Fruit fly (Drosophila melanogaster) whole organism, embryonic: ENCODE results near the gene CG12009.

Experiments
- Ada2b ChIP-seq: fragments of 200-800 bp; sonication (Bioruptor generic); IDR thresholded peaks from 2 replicates; pipeline ENCODE4 v1.3.6; 2022; ENCODE audit warnings: missing biosample characterization, missing genetic modification characterization
- CG1024 ChIP-seq: fragments of 200-800 bp; sonication (Bioruptor generic); IDR thresholded peaks from 2 replicates; pipeline ENCODE4 v1.3.6; 2022; ENCODE audit warnings: missing biosample characterization, missing genetic modification characterization
- CG10462 ChIP-seq: fragments of 200-800 bp; sonication (Bioruptor generic); optimal IDR thresholded peaks from 2 replicates; lab custom pipeline; 2016; ENCODE audit warnings: missing biosample characterization, missing genetic modification characterization
- CG12219 ChIP-seq: fragments of 200-800 bp; sonication (Bioruptor generic); optimal IDR thresholded peaks from 3 replicates; lab custom pipeline; 2018; ENCODE audit warnings: missing biosample characterization, mild to moderate bottlenecking, missing genetic modification characterization
- CG15073 ChIP-seq: fragments of 200-800 bp; sonication (Bioruptor generic); optimal IDR thresholded peaks from 2 replicates; lab custom pipeline; 2016; ENCODE audit warnings: missing biosample characterization, missing genetic modification characterization
- CG1529 ChIP-seq: fragments of 200-800 bp; sonication (Bioruptor generic); optimal IDR thresholded peaks from 3 replicates; lab custom pipeline; 2018; ENCODE audit warnings: missing biosample characterization, missing genetic modification characterization
- CG15696 ChIP-seq: fragments of 200-800 bp; sonication (Bioruptor generic); optimal IDR thresholded peaks from 2 replicates; lab custom pipeline; 2019; ENCODE audit warnings: missing biosample characterization, mild to moderate bottlenecking, missing genetic modification characterization, moderate library complexity
- CG17802 ChIP-seq: fragments of 200-800 bp; sonication (Bioruptor generic); optimal IDR thresholded peaks from 2 replicates; lab custom pipeline; 2018; ENCODE audit warnings: missing biosample characterization, mild to moderate bottlenecking, missing genetic modification characterization, moderate library complexity
- CG2875 ChIP-seq: fragments of 200-800 bp; sonication (Bioruptor generic); optimal IDR thresholded peaks from 2 replicates; lab custom pipeline; 2017; ENCODE audit warnings: missing biosample characterization, mild to moderate bottlenecking, missing genetic modification characterization, missing genetic modification reagents
- CG3065 ChIP-seq: fragments of 200-800 bp; sonication (Bioruptor generic); optimal IDR thresholded peaks from 2 replicates; lab custom pipeline; 2016; ENCODE audit warnings: missing biosample characterization, missing genetic modification characterization
- CG34422 ChIP-seq: fragments of 200-800 bp; sonication (Bioruptor generic); IDR thresholded peaks from 3 replicates; pipeline ENCODE4 v1.3.6; 2022; ENCODE audit warnings: missing biosample characterization, missing genetic modification characterization
- CG6175 ChIP-seq: fragments of 200-800 bp; sonication (Bioruptor generic); IDR thresholded peaks from 3 replicates; pipeline ENCODE4 v1.3.6; 2022; ENCODE audit warnings: missing biosample characterization, missing genetic modification characterization
- CG6272 ChIP-seq: fragments of 200-800 bp; sonication (Bioruptor generic); IDR thresholded peaks from 2 replicates; pipeline ENCODE4 v1.3.6; 2022; ENCODE audit warnings: missing biosample characterization, missing genetic modification characterization
- CG7372 ChIP-seq: fragments of 200-800 bp; sonication (Bioruptor generic); IDR thresholded peaks from 2 replicates; pipeline ENCODE4 v1.3.6; 2022; ENCODE audit warnings: missing biosample characterization, missing genetic modification characterization
- CG8359 ChIP-seq: fragments of 200-800 bp; sonication (Bioruptor generic); optimal IDR thresholded peaks from 2 replicates; lab custom pipeline; 2017; ENCODE audit warnings: missing biosample characterization, mild to moderate bottlenecking, missing genetic modification characterization, borderline replicate concordance
- CG8944 ChIP-seq: fragments of 200-800 bp; sonication (Bioruptor generic); optimal IDR thresholded peaks from 3 replicates; lab custom pipeline; 2016; ENCODE audit warnings: missing biosample characterization, missing genetic modification characterization
- CG9797 ChIP-seq: fragments of 200-800 bp; sonication (Bioruptor generic); optimal IDR thresholded peaks from 3 replicates; lab custom pipeline; 2018; ENCODE audit warnings: missing biosample characterization, mild to moderate bottlenecking, missing genetic modification characterization
- CG9932 ChIP-seq: fragments of 200-800 bp; sonication (Bioruptor generic); IDR thresholded peaks from 2 replicates; pipeline ENCODE4 v1.3.6; 2022; ENCODE audit warnings: missing biosample characterization, missing genetic modification characterization
- ERR ChIP-seq: fragments of 200-800 bp; sonication (Bioruptor generic); optimal IDR thresholded peaks from 2 replicates; lab custom pipeline; 2016; ENCODE audit warnings: missing biosample characterization, missing genetic modification characterization
- GATAe ChIP-seq: fragments of 200-800 bp; sonication (Bioruptor generic); conservative IDR thresholded peaks from 2 replicates; pipeline ENCODE4 v1.3.6; 2022; ENCODE audit warnings: missing biosample characterization, missing genetic modification characterization
- HmgZ ChIP-seq: fragments of 200-800 bp; sonication (Bioruptor generic); optimal IDR thresholded peaks from 2 replicates; lab custom pipeline; 2018; ENCODE audit warnings: missing biosample characterization, mild to moderate bottlenecking, missing genetic modification characterization
- Hsf ChIP-seq: fragments of 200-800 bp; sonication (Bioruptor generic); optimal IDR thresholded peaks from 3 replicates; lab custom pipeline; 2016; ENCODE audit warnings: missing biosample characterization, missing genetic modification characterization
- Meics ChIP-seq: fragments of 200-800 bp; sonication (Bioruptor generic); optimal IDR thresholded peaks from 2 replicates; lab custom pipeline; 2017; ENCODE audit warnings: missing biosample characterization, mild to moderate bottlenecking, missing genetic modification characterization
- Nf-YB ChIP-seq: fragments of 200-800 bp; sonication (Bioruptor generic); optimal IDR thresholded peaks from 3 replicates; lab custom pipeline; 2019; ENCODE audit warnings: missing biosample characterization, mild to moderate bottlenecking, missing genetic modification characterization, moderate library complexity
- Pdp1 ChIP-seq, 2 experiments: fragments of 200-800 bp; sonication (Bioruptor generic); optimal IDR thresholded peaks; 3 replicates each; lab custom pipeline; 2016; ENCODE audit warnings: missing biosample characterization in 2 of 2, missing genetic modification characterization in 2 of 2, mild to moderate bottlenecking in 1 of 2, moderate library complexity in 1 of 2
- Stat92E ChIP-seq, 3 experiments: fragments of >200 bp in 2 of 3; fragments of 200-800 bp in 1 of 3; sonication (Bioruptor generic) in 1 of 3; optimal IDR thresholded peaks; 2 replicates each; lab custom pipeline; 2017 to 2019; ENCODE audit warnings: missing biosample characterization in 3 of 3, missing genetic modification characterization in 3 of 3, mild to moderate bottlenecking in 1 of 3, moderate library complexity in 1 of 3
- TFAM ChIP-seq: fragments of 200-800 bp; sonication (Bioruptor generic); optimal IDR thresholded peaks from 2 replicates; lab custom pipeline; 2017; ENCODE audit warnings: missing biosample characterization, missing genetic modification characterization, inconsistent platforms
- Xbp1 ChIP-seq: fragments of 200-800 bp; sonication (Bioruptor generic); optimal IDR thresholded peaks from 3 replicates; lab custom pipeline; 2016; ENCODE audit warnings: missing biosample characterization, mild to moderate bottlenecking, missing genetic modification characterization
- ab ChIP-seq: fragments of 200-800 bp; sonication (Bioruptor generic); optimal IDR thresholded peaks from 2 replicates; lab custom pipeline; 2016; ENCODE audit warnings: missing biosample characterization, missing genetic modification characterization
- ac ChIP-seq: fragments of 200-800 bp; sonication (Bioruptor generic); optimal IDR thresholded peaks from 3 replicates; lab custom pipeline; 2017; ENCODE audit warnings: missing biosample characterization, mild to moderate bottlenecking, missing genetic modification characterization
- amos ChIP-seq: fragments of 200-800 bp; sonication (Bioruptor generic); IDR thresholded peaks from 2 replicates; pipeline ENCODE4 v1.3.6; 2022; ENCODE audit warnings: missing biosample characterization, missing genetic modification characterization; ENCODE audit not compliant: partially characterized antibody
- az2 ChIP-seq: fragments of 200-800 bp; sonication (Bioruptor generic); optimal IDR thresholded peaks from 3 replicates; lab custom pipeline; 2016; ENCODE audit warnings: missing biosample characterization, missing genetic modification characterization
- bab2 ChIP-seq: fragments of 200-800 bp; sonication (Bioruptor generic); optimal IDR thresholded peaks from 2 replicates; lab custom pipeline; 2016; ENCODE audit warnings: missing biosample characterization, missing genetic modification characterization
- dimm ChIP-seq: fragments of 200-800 bp; sonication (Bioruptor generic); IDR thresholded peaks from 2 replicates; pipeline ENCODE4 v1.3.6; 2022; ENCODE audit warnings: missing biosample characterization, missing genetic modification characterization
- disco-r ChIP-seq: fragments of 200-800 bp; sonication (Bioruptor generic); optimal IDR thresholded peaks from 2 replicates; lab custom pipeline; 2016; ENCODE audit warnings: missing biosample characterization, missing genetic modification characterization
- en ChIP-seq: fragments of 200-800 bp; sonication (Bioruptor generic); optimal IDR thresholded peaks from 2 replicates; lab custom pipeline; 2016; ENCODE audit warnings: missing biosample characterization, missing genetic modification characterization
- insv ChIP-seq, 2 experiments: fragments of 200-800 bp; sonication (Bioruptor generic); optimal IDR thresholded peaks; 3 replicates each; lab custom pipeline; 2016 to 2018; ENCODE audit warnings: missing biosample characterization in 2 of 2, missing genetic modification characterization in 2 of 2
- inv ChIP-seq: fragments of 200-800 bp; sonication (Bioruptor generic); IDR thresholded peaks from 2 replicates; pipeline ENCODE4 v1.3.6; 2022; ENCODE audit warnings: missing biosample characterization, missing genetic modification characterization; ENCODE audit not compliant: partially characterized antibody
- lmd ChIP-seq: fragments of 200-800 bp; sonication (Bioruptor generic); IDR thresholded peaks from 2 replicates; pipeline ENCODE4 v1.3.6; 2022; ENCODE audit warnings: missing biosample characterization, missing genetic modification characterization
- nerfin-2 ChIP-seq: fragments of 200-800 bp; sonication (Bioruptor generic); IDR thresholded peaks from 2 replicates; pipeline ENCODE4 v1.3.6; 2022; ENCODE audit warnings: missing biosample characterization, missing genetic modification characterization; ENCODE audit not compliant: partially characterized antibody
- oc ChIP-seq: fragments of 200-800 bp; sonication (Bioruptor generic); optimal IDR thresholded peaks from 2 replicates; lab custom pipeline; 2018; ENCODE audit warnings: missing biosample characterization, mild to moderate bottlenecking, missing genetic modification characterization, moderate library complexity
- phol ChIP-seq: fragments of 200-800 bp; sonication (Bioruptor generic); optimal IDR thresholded peaks from 3 replicates; lab custom pipeline; 2018; ENCODE audit warnings: missing biosample characterization, mild to moderate bottlenecking, missing genetic modification characterization, moderate library complexity
- rib ChIP-seq: fragments of 200-800 bp; sonication (Bioruptor generic); IDR thresholded peaks from 2 replicates; pipeline ENCODE4 v1.3.6; 2022; ENCODE audit warnings: missing biosample characterization, missing genetic modification characterization
- row ChIP-seq: fragments of 200-800 bp; sonication (Bioruptor generic); IDR thresholded peaks from 3 replicates; pipeline ENCODE4 v1.3.6; 2022; ENCODE audit warnings: missing biosample characterization, missing genetic modification characterization
- salm ChIP-seq: fragments of 200-800 bp; sonication (Bioruptor generic); optimal IDR thresholded peaks from 2 replicates; lab custom pipeline; 2018; ENCODE audit warnings: missing biosample characterization, mild to moderate bottlenecking, missing genetic modification characterization
- sens ChIP-seq: fragments of 200-800 bp; sonication (Bioruptor generic); peaks from one replicate; lab custom pipeline; 2016; ENCODE audit warnings: missing biosample characterization, missing genetic modification characterization
- sens-2 ChIP-seq: fragments of 200-800 bp; sonication (Bioruptor generic); IDR thresholded peaks from 2 replicates; pipeline ENCODE4 v1.3.6; 2022; ENCODE audit warnings: missing biosample characterization, missing genetic modification characterization
- slou ChIP-seq: fragments of 200-800 bp; sonication (Bioruptor generic); optimal IDR thresholded peaks from 3 replicates; lab custom pipeline; 2016; ENCODE audit warnings: missing biosample characterization, missing genetic modification characterization
- stc ChIP-seq: fragments of 200-800 bp; sonication (Bioruptor generic); IDR thresholded peaks from 2 replicates; pipeline ENCODE4 v1.3.6; 2022; ENCODE audit warnings: missing biosample characterization, missing genetic modification characterization
- trh ChIP-seq: fragments of 200-800 bp; sonication (Bioruptor generic); optimal IDR thresholded peaks from 2 replicates; lab custom pipeline; 2016; ENCODE audit warnings: missing biosample characterization, missing genetic modification characterization
- wdn ChIP-seq: fragments of 200-800 bp; sonication (Bioruptor generic); IDR thresholded peaks from 2 replicates; pipeline ENCODE4 v1.3.6; 2022; ENCODE audit warnings: missing biosample characterization, missing genetic modification characterization
- wek ChIP-seq: fragments of 200-800 bp; sonication (Bioruptor generic); optimal IDR thresholded peaks from 3 replicates; lab custom pipeline; 2018; ENCODE audit warnings: missing biosample characterization, mild to moderate bottlenecking, missing genetic modification characterization, moderate library complexity

The CG12009 gene

dm6 chr3L:3305430-3305829 is 14.2 kb downstream of the CG12009 start (continued):
- TF ChIP-seq CG2875 (GFP tag; lab: Kevin White, UChicago) = peak; percentile 66
- peak; percentile 49 for TF ChIP-seq CG8359 (GFP tag; lab: Kevin White, UChicago)
- TF ChIP-seq insv (GFP tag; optimal IDR thresholded peaks at IDR 0.05; lab: Kevin White, UChicago) = no peak
- TF ChIP-seq CG1529 (GFP tag; lab: Kevin White, UChicago) = peak; percentile 31
- TF ChIP-seq ac (GFP tag; lab: Kevin White, UChicago) = no peak
- no peak for TF ChIP-seq Stat92E (GFP tag; optimal IDR thresholded peaks at IDR 0.05; lab: Kevin White, UChicago)
- TF ChIP-seq wdn = no peak
- TF ChIP-seq sens-2 (GFP tag; lab: Robert Waterston, UW) = no peak
- TF ChIP-seq CG8944 (GFP tag; lab: Kevin White, UChicago) = peak; percentile 42
- TF ChIP-seq CG6272 (GFP tag; lab: Robert Waterston, UW) = no peak
- peak; percentile 21 for TF ChIP-seq CG12219 (GFP tag; lab: Kevin White, UChicago)
- TF ChIP-seq disco-r = no peak
- no peak for TF ChIP-seq slou
- no peak for TF ChIP-seq CG6175
- TF ChIP-seq amos (GFP tag; lab: Robert Waterston, UW) = no peak
- TF ChIP-seq GATAe (GFP tag; lab: Robert Waterston, UW) = no peak
- no peak for TF ChIP-seq nerfin-2 (GFP tag; lab: Robert Waterston, UW)
- peak; percentile 8 for TF ChIP-seq Nf-YB (GFP tag; lab: Kevin White, UChicago)
- no peak for TF ChIP-seq en (GFP tag; lab: Kevin White, UChicago)
- peak in 1 of 2 experiments; percentile 38 for TF ChIP-seq Pdp1 (GFP tag; optimal IDR thresholded peaks at IDR 0.05; lab: Kevin White, UChicago)
- no peak for TF ChIP-seq lmd (GFP tag; lab: Robert Waterston, UW)
- TF ChIP-seq inv (GFP tag; lab: Robert Waterston, UW) = no peak
- no peak for TF ChIP-seq CG1024
- no peak for TF ChIP-seq rib (GFP tag; lab: Robert Waterston, UW)
- TF ChIP-seq Hsf (GFP tag; lab: Kevin White, UChicago) = peak; percentile 15
- TF ChIP-seq stc (GFP tag; lab: Robert Waterston, UW) = no peak
- no peak for TF ChIP-seq ab (GFP tag; lab: Kevin White, UChicago)
- TF ChIP-seq CG34422 (GFP tag; lab: Robert Waterston, UW) = no peak
- TF ChIP-seq CG9932 = no peak
- TF ChIP-seq sens (GFP tag; lab: Kevin White, UChicago) = peak; percentile 92
- TF ChIP-seq Meics = peak; percentile 17
- no peak for TF ChIP-seq Ada2b (GFP tag; lab: Robert Waterston, UW)
- no peak for TF ChIP-seq phol
- no peak for TF ChIP-seq row (GFP tag; lab: Robert Waterston, UW)
- TF ChIP-seq Xbp1 (GFP tag; lab: Kevin White, UChicago) = peak; percentile 13
- TF ChIP-seq HmgZ = peak; percentile 28
- TF ChIP-seq dimm (GFP tag; lab: Robert Waterston, UW) = no peak
- peak; percentile 6 for TF ChIP-seq ERR
- TF ChIP-seq salm (tag; lab: Kevin White, UChicago) = peak; percentile 9
- TF ChIP-seq CG9797 (GFP tag; lab: Kevin White, UChicago) = no peak
- no peak for TF ChIP-seq CG17802 (tag; lab: Kevin White, UChicago)
- no peak for TF ChIP-seq CG15696
- peak; percentile 50 for TF ChIP-seq bab2 (GFP tag; lab: Kevin White, UChicago)
- TF ChIP-seq CG7372 = no peak
- peak; percentile 23 for TF ChIP-seq CG10462
- no peak for TF ChIP-seq az2 (GFP tag; lab: Kevin White, UChicago)
- no peak for TF ChIP-seq TFAM (GFP tag; lab: Kevin White, UChicago)
- no peak for TF ChIP-seq CG15073 (GFP tag; lab: Kevin White, UChicago)
- TF ChIP-seq CG3065 (GFP tag; lab: Kevin White, UChicago) = no peak
- TF ChIP-seq wek = no peak
- TF ChIP-seq oc (tag; lab: Kevin White, UChicago) = peak; percentile 58
- TF ChIP-seq trh (GFP tag; lab: Kevin White, UChicago) = peak; percentile 45
